Worm (Caenorhabditis elegans) whole organism, L1 larva: Measurements from ENCODE around the gene B0024.3.
A peak's percentile ranks its signal among the peaks of the same experiment; 100 is the strongest.

Experiments used
- C04F5.9 ChIP-seq: sonication (generic microtip); optimal IDR thresholded peaks from 2 replicates; lab custom pipeline; 2016; ENCODE audit warnings: missing genetic modification characterization, missing compliant biosample characterization
- C16A3.4 ChIP-seq: fragments of 150-350 bp; optimal IDR thresholded peaks from 2 replicates; lab custom pipeline; 2014; ENCODE audit warnings: missing biosample characterization, missing genetic modification characterization
- Y116A8C.19 ChIP-seq: sonication (generic microtip); optimal IDR thresholded peaks from 2 replicates; lab custom pipeline; 2016; ENCODE audit warnings: missing compliant biosample characterization, missing genetic modification characterization, borderline replicate concordance
- aha-1 ChIP-seq: fragments of 150-350 bp; optimal IDR thresholded peaks from 2 replicates; lab custom pipeline; 2014; ENCODE audit warnings: missing biosample characterization, missing genetic modification characterization
- ama-1 ChIP-seq: fragments of 150-350 bp; optimal IDR thresholded peaks from 2 replicates; lab custom pipeline; 2014
- blmp-1 ChIP-seq: fragments of 150-350 bp; optimal IDR thresholded peaks from 2 replicates; lab custom pipeline; 2014; ENCODE audit warnings: missing biosample characterization, missing genetic modification characterization
- ceh-63 ChIP-seq: fragments of 200-800 bp; sonication (Bioruptor generic); optimal IDR thresholded peaks from 2 replicates; lab custom pipeline; 2018; ENCODE audit warnings: mild to moderate bottlenecking, missing genetic modification characterization, missing compliant biosample characterization
- ceh-90 ChIP-seq: sonication (generic microtip); optimal IDR thresholded peaks from 2 replicates; lab custom pipeline; 2016; ENCODE audit warnings: missing genetic modification characterization, missing compliant biosample characterization
- dpl-1 ChIP-seq, 3 experiments: fragments of 150-350 bp in 2 of 3; sonication (generic microtip) in 1 of 3; optimal IDR thresholded peaks; 2 replicates each; lab custom pipeline; 2014 to 2017; ENCODE audit warnings: missing biosample characterization in 3 of 3, missing genetic modification characterization in 3 of 3, missing genetic modification reagents in 3 of 3
- efl-1 ChIP-seq, 4 experiments: fragments of 150-350 bp; optimal IDR thresholded peaks in 3 of 4; peaks in 1 of 4; 1 replicate in 1 of 4; 2 replicates in 3 of 4; lab custom pipeline; 2014; ENCODE audit warnings: missing biosample characterization in 2 of 4, missing genetic modification characterization in 2 of 4, missing genetic modification reagents in 2 of 4
- egl-13 ChIP-seq: sonication (generic microtip); optimal IDR thresholded peaks from 2 replicates; lab custom pipeline; 2016; ENCODE audit warnings: missing genotype, missing genetic modification reagents, missing genetic modification characterization, missing compliant biosample characterization
- ets-5 ChIP-seq: fragments of 200-800 bp; sonication (Bioruptor generic); IDR thresholded peaks from 2 replicates; pipeline ENCODE4 v1.3.6; 2022; ENCODE audit warnings: missing genetic modification characterization, missing compliant biosample characterization
- fkh-10 ChIP-seq: sonication (generic microtip); optimal IDR thresholded peaks from 2 replicates; lab custom pipeline; 2017; ENCODE audit warnings: missing biosample characterization, missing genetic modification reagents, missing genetic modification characterization
- fkh-4 ChIP-seq: sonication (generic microtip); optimal IDR thresholded peaks from 2 replicates; lab custom pipeline; 2016; ENCODE audit warnings: missing compliant biosample characterization, missing genetic modification characterization, borderline replicate concordance
- fkh-8 ChIP-seq: sonication (generic microtip); optimal IDR thresholded peaks from 2 replicates; lab custom pipeline; 2016; ENCODE audit warnings: mild to moderate bottlenecking, missing genetic modification characterization, missing compliant biosample characterization
- hlh-17 ChIP-seq: fragments of 200-800 bp; sonication (Bioruptor generic); optimal IDR thresholded peaks from 2 replicates; lab custom pipeline; 2018; ENCODE audit warnings: missing genetic modification characterization, mild to moderate bottlenecking, missing compliant biosample characterization, moderate library complexity, borderline replicate concordance
- hlh-4 ChIP-seq: sonication (generic microtip); optimal IDR thresholded peaks from 2 replicates; lab custom pipeline; 2016; ENCODE audit warnings: mild to moderate bottlenecking, missing genetic modification characterization, missing compliant biosample characterization
- hpl-2 ChIP-seq: fragments of 150-350 bp; optimal IDR thresholded peaks from 2 replicates; lab custom pipeline; 2014; ENCODE audit warnings: missing biosample characterization, missing genetic modification reagents, missing genetic modification characterization
- jun-1 ChIP-seq: fragments of 150-350 bp; optimal IDR thresholded peaks from 2 replicates; lab custom pipeline; 2014; ENCODE audit warnings: missing biosample characterization, missing genetic modification reagents, missing genetic modification characterization
- lin-14 ChIP-seq: fragments of 200-800 bp; sonication (Bioruptor generic); optimal IDR thresholded peaks from 2 replicates; lab custom pipeline; 2018; ENCODE audit warnings: mild to moderate bottlenecking, missing genetic modification characterization, moderate library complexity, missing compliant biosample characterization
- lin-35 ChIP-seq, 2 experiments: fragments of 150-350 bp; optimal IDR thresholded peaks; 2 replicates each; lab custom pipeline; 2014; ENCODE audit warnings: missing biosample characterization in 2 of 2, missing genetic modification characterization in 2 of 2, missing genetic modification reagents in 2 of 2
- mdl-1 ChIP-seq, 2 experiments: fragments of 150-350 bp; optimal IDR thresholded peaks; 2 replicates each; lab custom pipeline; 2014 to 2017; ENCODE audit warnings: missing biosample characterization in 2 of 2, missing genetic modification characterization in 2 of 2, inconsistent platforms in 1 of 2
- mef-2 ChIP-seq: fragments of 150-350 bp; optimal IDR thresholded peaks from 2 replicates; lab custom pipeline; 2014; ENCODE audit warnings: missing biosample characterization, missing genetic modification characterization
- mep-1 ChIP-seq: fragments of 150-350 bp; optimal IDR thresholded peaks from 2 replicates; lab custom pipeline; 2014; ENCODE audit warnings: missing biosample characterization, missing genetic modification characterization
- nhr-19 ChIP-seq: fragments of 200-800 bp; sonication (Bioruptor generic); conservative IDR thresholded peaks from 2 replicates; pipeline ENCODE4 v1.3.6; 2022; ENCODE audit warnings: missing genetic modification characterization, missing compliant biosample characterization
- nhr-47 ChIP-seq: sonication (generic microtip); optimal IDR thresholded peaks from 2 replicates; lab custom pipeline; 2016; ENCODE audit warnings: mild to moderate bottlenecking, missing genetic modification characterization, moderate library complexity, missing compliant biosample characterization
- nhr-76 ChIP-seq: sonication (generic microtip); optimal IDR thresholded peaks from 2 replicates; lab custom pipeline; 2017; ENCODE audit warnings: missing biosample characterization, missing genetic modification characterization
- nhr-77 ChIP-seq: fragments of 150-350 bp; optimal IDR thresholded peaks from 2 replicates; lab custom pipeline; 2014; ENCODE audit warnings: missing biosample characterization, missing genetic modification characterization
- nhr-85 ChIP-seq: sonication (generic microtip); peaks from one replicate; lab custom pipeline; 2016; ENCODE audit warnings: missing genetic modification characterization, inconsistent platforms, missing compliant biosample characterization
- nhr-90 ChIP-seq: sonication (generic microtip); optimal IDR thresholded peaks from 2 replicates; lab custom pipeline; 2016; ENCODE audit warnings: mild to moderate bottlenecking, missing genetic modification characterization, missing compliant biosample characterization; ENCODE audit not compliant: poor library complexity
- pax-3 ChIP-seq: fragments of 200-800 bp; sonication (Bioruptor generic); optimal IDR thresholded peaks from 2 replicates; lab custom pipeline; 2018; ENCODE audit warnings: mild to moderate bottlenecking, missing genetic modification characterization, moderate library complexity, missing compliant biosample characterization
- pqm-1 ChIP-seq: sonication (generic microtip); optimal IDR thresholded peaks from 3 replicates; lab custom pipeline; 2017; ENCODE audit warnings: missing biosample characterization, missing genetic modification characterization
- rnt-1 ChIP-seq: sonication (generic microtip); optimal IDR thresholded peaks from 2 replicates; lab custom pipeline; 2016; ENCODE audit warnings: mild to moderate bottlenecking, missing genetic modification characterization, moderate library complexity, missing compliant biosample characterization
- skn-1 ChIP-seq: fragments of 150-350 bp; optimal IDR thresholded peaks from 2 replicates; lab custom pipeline; 2014; ENCODE audit warnings: missing biosample characterization, missing genetic modification characterization
- snpc-4 ChIP-seq: fragments of 150-350 bp; optimal IDR thresholded peaks from 2 replicates; lab custom pipeline; 2014; ENCODE audit warnings: missing biosample characterization, missing genetic modification characterization
- sox-4 ChIP-seq: sonication (generic microtip); optimal IDR thresholded peaks from 2 replicates; lab custom pipeline; 2016; ENCODE audit warnings: missing genetic modification characterization, missing compliant biosample characterization
- sup-37 ChIP-seq: fragments of 200-800 bp; sonication (Bioruptor generic); optimal IDR thresholded peaks from 2 replicates; lab custom pipeline; 2018; ENCODE audit warnings: mild to moderate bottlenecking, missing genetic modification characterization, missing compliant biosample characterization
- unc-30 ChIP-seq: sonication (generic microtip); optimal IDR thresholded peaks from 2 replicates; lab custom pipeline; 2017; ENCODE audit warnings: missing biosample characterization, missing genetic modification characterization
- unc-86 ChIP-seq: sonication (generic microtip); optimal IDR thresholded peaks from 2 replicates; lab custom pipeline; 2016; ENCODE audit warnings: missing genetic modification characterization, missing compliant biosample characterization
- unc-98 ChIP-seq: fragments of 200-800 bp; sonication (Bioruptor generic); IDR thresholded peaks from 2 replicates; pipeline ENCODE4 v1.3.6; 2022; ENCODE audit warnings: missing genetic modification characterization, missing compliant biosample characterization
- vab-15 ChIP-seq: sonication (generic microtip); optimal IDR thresholded peaks from 2 replicates; lab custom pipeline; 2017; ENCODE audit warnings: missing genotype, mild to moderate bottlenecking, missing genetic modification characterization, missing compliant biosample characterization
- zip-4 ChIP-seq: fragments of 200-800 bp; sonication (Bioruptor generic); optimal IDR thresholded peaks from 2 replicates; lab custom pipeline; 2018; ENCODE audit warnings: mild to moderate bottlenecking, missing genetic modification characterization, moderate library complexity, missing compliant biosample characterization
- ztf-4 ChIP-seq: fragments of 150-350 bp; optimal IDR thresholded peaks from 2 replicates; lab custom pipeline; 2014; ENCODE audit warnings: missing biosample characterization, missing genetic modification characterization

B0024.3 gene

ce11 chrV:10246443-10246885, 40.9 kb upstream of the B0024.3 start (continued):
- peak; percentile 34 to 65 (median 44) for TF ChIP-seq dpl-1 (GFP tag; optimal IDR thresholded peaks at IDR 0.05; lab: Kevin White, UChicago)
- TF ChIP-seq pax-3, result peak; percentile 75
- no peak for TF ChIP-seq zip-4 (GFP tag; lab: Kevin White, UChicago)
- TF ChIP-seq sox-4 (tag; lab: Kevin White, UChicago), result peak; percentile 68
- TF ChIP-seq fkh-4, result peak; percentile 55
- peak; percentile 35 to 53 for TF ChIP-seq efl-1 (optimal IDR thresholded peaks at IDR 0.05; lab: Kevin White, UChicago)
- TF ChIP-seq efl-1 (GFP tag; optimal IDR thresholded peaks at IDR 0.05 in 1 of 2; lab: Kevin White, UChicago), result peak; percentile 42 to 79
- TF ChIP-seq fkh-10 (GFP tag; lab: Kevin White, UChicago), result peak; percentile 16
- TF ChIP-seq lin-35 (GFP tag; optimal IDR thresholded peaks at IDR 0.05; lab: Kevin White, UChicago), result peak; percentile 55 to 66
- peak; percentile 37 for TF ChIP-seq nhr-19 (GFP tag; lab: Robert Waterston, UW)
- no peak for TF ChIP-seq mef-2 (tag; lab: Kevin White, UChicago)
- TF ChIP-seq nhr-85, result peak; percentile 67
- TF ChIP-seq, all 84 proteins: peak for 35

- TF ChIP-seq ceh-63 (GFP tag; lab: Kevin White, UChicago), result no peak
- TF ChIP-seq ztf-4 (tag; lab: Kevin White, UChicago), result no peak
- no peak for TF ChIP-seq snpc-4
- no peak for TF ChIP-seq nhr-77 (tag; lab: Kevin White, UChicago)
- TF ChIP-seq unc-98 (GFP tag; lab: Robert Waterston, UW), result no peak
- TF ChIP-seq unc-30 (tag; lab: Kevin White, UChicago), result no peak
- TF ChIP-seq ama-1, result no peak
- TF ChIP-seq mep-1 (tag; lab: Kevin White, UChicago), result no peak
- no peak for TF ChIP-seq skn-1 (tag; lab: Kevin White, UChicago)
- no peak for TF ChIP-seq nhr-47 (tag; lab: Kevin White, UChicago)
- peak; percentile 37 for TF ChIP-seq rnt-1 (tag; lab: Kevin White, UChicago)
- no peak for TF ChIP-seq C16A3.4 (tag; lab: Kevin White, UChicago)
- TF ChIP-seq egl-13 (tag; lab: Kevin White, UChicago), result no peak
- TF ChIP-seq nhr-76 (tag; lab: Kevin White, UChicago), result no peak
- no peak for TF ChIP-seq aha-1 (tag; lab: Kevin White, UChicago)
- TF ChIP-seq jun-1, result no peak
- peak in 1 of 2 experiments; percentile 17 for TF ChIP-seq mdl-1 (tag; optimal IDR thresholded peaks at IDR 0.05; lab: Kevin White, UChicago)
- TF ChIP-seq sup-37 (GFP tag; lab: Kevin White, UChicago), result no peak
- TF ChIP-seq unc-86 (tag; lab: Kevin White, UChicago), result no peak
- peak; percentile 22 for TF ChIP-seq lin-14 (GFP tag; lab: Kevin White, UChicago)
- TF ChIP-seq nhr-90 (tag; lab: Kevin White, UChicago), result no peak
- TF ChIP-seq hlh-4, result no peak
- no peak for TF ChIP-seq hpl-2 (GFP tag; lab: Kevin White, UChicago)
- TF ChIP-seq nhr-85, result no peak
- TF ChIP-seq Y116A8C.19 (tag; lab: Kevin White, UChicago), result no peak
- no peak for TF ChIP-seq mef-2 (tag; lab: Kevin White, UChicago)
- TF ChIP-seq C04F5.9 (tag; lab: Kevin White, UChicago), result no peak
- TF ChIP-seq nhr-19 (GFP tag; lab: Robert Waterston, UW), result peak; percentile 38
- TF ChIP-seq pqm-1 (tag; lab: Kevin White, UChicago), result no peak
- TF ChIP-seq fkh-8 (tag; lab: Kevin White, UChicago), result no peak
- no peak for TF ChIP-seq hlh-17 (GFP tag; lab: Kevin White, UChicago)
- TF ChIP-seq ceh-90 (tag; lab: Kevin White, UChicago), result no peak
- peak; percentile 8 for TF ChIP-seq blmp-1
- no peak for TF ChIP-seq vab-15 (tag; lab: Kevin White, UChicago)
- TF ChIP-seq ets-5 (GFP tag; lab: Robert Waterston, UW), result no peak
Observed at ce11 chrV:10246967-10247366, 40.4 kb upstream of the B0024.3 start.
